Worm (Caenorhabditis elegans): ENCODE measurements around the gene F47C12.13.

The F47C12.13 gene

DNA sequence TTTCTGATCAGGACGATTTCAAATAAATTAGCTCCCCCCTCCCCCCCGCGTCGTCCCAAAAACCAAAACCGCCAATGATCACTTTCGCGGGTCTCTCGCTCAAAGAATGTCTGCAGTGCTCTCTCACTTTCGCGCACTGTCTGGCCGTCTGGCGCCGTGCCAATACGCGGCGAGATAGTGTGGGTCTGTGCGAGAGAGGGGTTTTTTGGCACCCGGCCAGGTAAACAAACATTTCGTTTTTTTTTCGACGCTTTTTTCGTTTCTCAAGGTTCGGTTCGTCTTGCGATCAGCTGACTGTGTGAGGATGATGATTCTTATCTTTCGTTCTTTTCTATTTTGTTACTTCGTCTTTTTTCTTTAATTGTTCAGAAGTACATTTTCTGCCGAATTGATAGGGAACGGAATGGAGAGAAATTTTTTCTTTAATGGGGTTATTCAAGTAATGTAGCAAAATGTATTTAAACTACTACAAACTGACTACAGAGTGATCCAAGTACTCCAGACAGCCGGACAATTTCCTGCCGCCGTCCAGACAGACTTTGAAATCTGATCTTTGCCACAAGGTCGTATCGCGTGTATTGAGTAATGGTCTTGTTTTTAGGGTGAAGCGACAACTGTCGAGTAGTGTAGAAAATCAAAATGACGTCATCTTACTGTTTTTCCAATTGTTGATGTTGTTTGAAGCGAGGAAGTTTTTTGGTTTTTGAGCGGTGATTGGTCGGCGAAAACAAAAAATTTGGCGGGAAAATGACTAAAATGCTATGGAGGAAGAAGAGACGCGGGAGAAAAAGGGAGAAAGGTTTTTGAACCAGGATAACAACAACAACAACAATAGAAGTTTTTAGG is 30.2 kb upstream of the F47C12.13 start (continued):
- TF ChIP-seq F23B12.7 (tag; optimal IDR thresholded peaks at IDR 0.05; ENCODE audit: insufficient read depth) (peak; percentile 66), lin-54 (GFP tag; optimal IDR thresholded peaks at IDR 0.05) (peak; percentile 33), lir-1 (GFP tag; conservative IDR thresholded peaks at IDR 0.05) (peak; percentile 66), egl-44 (GFP tag; IDR thresholded peaks at IDR 0.05) (0 out of 2 replicates have a peak, but pooled peaks have one; percentile 38), sdz-38 (tag; optimal IDR thresholded peaks at IDR 0.05) (no peak), ztf-22 (GFP tag; optimal IDR thresholded peaks at IDR 0.05) (peak; percentile 26), lsy-27 (tag; optimal IDR thresholded peaks at IDR 0.05; ENCODE audit: borderline replicate concordance, insufficient read depth) (no peak), F52B5.7 (tag; optimal IDR thresholded peaks at IDR 0.05) (peak; percentile 6), dox-1 (GFP tag; IDR thresholded peaks at IDR 0.05) (peak; percentile 64), aptf-2 (GFP tag; conservative IDR thresholded peaks at IDR 0.05) (no peak), snpc-1.1 (tag; optimal IDR thresholded peaks at IDR 0.05; ENCODE audit: insufficient read depth) (no peak), mes-4 (tag; optimal IDR thresholded peaks at IDR 0.05) (no peak), F22D6.2 (tag; optimal IDR thresholded peaks at IDR 0.05) (peak; percentile 32), tbx-9 (tag; optimal IDR thresholded peaks at IDR 0.05; ENCODE audit: borderline replicate concordance) (no peak), Y79H2A.3 (GFP tag; conservative IDR thresholded peaks at IDR 0.05) (no peak), tlf-1 (GFP tag; optimal IDR thresholded peaks at IDR 0.05) (peak; percentile 26), bed-1 (GFP tag; IDR thresholded peaks at IDR 0.05) (no peak), ztf-28 (GFP tag; IDR thresholded peaks at IDR 0.05) (no peak), zfh-2 (GFP tag; conservative IDR thresholded peaks at IDR 0.05) (peak; percentile 95), akir-1 (GFP tag; optimal IDR thresholded peaks at IDR 0.05) (no peak), lin-40 (tag; optimal IDR thresholded peaks at IDR 0.05) (peak; percentile 77), C06A6.2 (GFP tag; conservative IDR thresholded peaks at IDR 0.05) (peak; percentile 69; the same call in 1 of the 2 replicates), rcor-1 (GFP tag; IDR thresholded peaks at IDR 0.05) (0 out of 2 replicates have a peak, but pooled peaks have one; percentile 31), B0336.3 (GFP tag; IDR thresholded peaks at IDR 0.05) (peak; percentile 48; the same call in 1 of the 2 replicates), nhr-179 (tag; optimal IDR thresholded peaks at IDR 0.05) (no peak), ekl-4 (GFP tag; IDR thresholded peaks at IDR 0.05) (0 out of 2 replicates have a peak, but pooled peaks have one; percentile 41), hmg-1.2 (GFP tag; IDR thresholded peaks at IDR 0.05) (peak; percentile 88)

DNA sequence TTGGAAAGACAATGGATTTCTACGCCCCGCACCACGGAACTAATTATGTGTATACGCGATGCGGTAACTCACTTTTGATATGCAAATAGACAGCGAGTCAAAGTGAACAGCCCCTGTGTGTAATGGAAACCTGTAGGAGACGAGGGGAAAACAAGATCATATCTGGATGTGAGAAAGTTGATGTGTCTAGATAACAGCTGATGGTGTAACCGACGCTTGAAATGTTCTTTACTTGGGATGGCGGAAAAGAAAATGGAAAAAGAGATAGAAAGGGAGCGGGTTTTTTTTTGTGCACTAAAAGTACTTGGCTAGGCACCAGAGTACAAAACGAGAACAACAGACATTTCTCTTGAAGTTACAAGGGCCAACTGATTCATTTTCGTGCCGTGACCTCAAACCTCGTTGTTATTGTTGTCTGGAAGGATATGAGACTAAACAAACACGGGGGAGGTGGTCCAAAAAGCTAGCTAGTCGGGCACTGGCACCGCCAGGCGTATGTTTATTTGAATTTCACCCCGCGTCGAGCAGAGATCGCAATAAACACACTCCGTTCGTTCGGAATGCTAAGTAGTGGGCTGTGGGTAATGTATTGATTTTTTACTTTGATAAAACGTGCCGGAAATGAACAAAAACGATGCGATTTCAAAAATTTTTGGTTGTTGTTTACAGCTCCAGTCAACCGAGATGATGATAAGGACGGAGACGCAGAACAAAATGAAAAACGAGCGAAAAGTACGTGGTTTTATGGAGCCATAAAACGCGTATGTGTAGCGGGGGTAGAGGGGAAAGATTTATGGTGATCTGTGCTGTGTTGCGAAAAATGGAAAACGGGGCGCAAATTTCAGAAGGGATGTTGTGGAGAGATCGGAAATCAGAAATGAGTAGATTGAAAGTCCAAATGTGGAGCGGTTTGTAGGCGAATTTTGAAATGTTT is 27.9 kb upstream of the F47C12.13 start:
- TF ChIP-seq nhr-80 (tag; optimal IDR thresholded peaks at IDR 0.05) = peak; percentile 38
- no peak for TF ChIP-seq nfyb-1 (GFP tag; IDR thresholded peaks at IDR 0.05)
- no peak for TF ChIP-seq tbx-9 (tag; optimal IDR thresholded peaks at IDR 0.05; ENCODE audit: borderline replicate concordance)
- TF ChIP-seq cebp-1 (GFP tag; IDR thresholded peaks at IDR 0.05) = no peak
- peak; percentile 8 for TF ChIP-seq cebp-1 (tag; optimal IDR thresholded peaks at IDR 0.05)

ce11 chrIV:4019836-4020235 is 25.6 kb upstream of the F47C12.13 start:
- no peak for TF ChIP-seq tbx-9 (tag; optimal IDR thresholded peaks at IDR 0.05; ENCODE audit: borderline replicate concordance)
- TF ChIP-seq madf-8 (GFP tag; conservative IDR thresholded peaks at IDR 0.05) = no peak
- no peak for TF ChIP-seq snpc-3.4 (tag; optimal IDR thresholded peaks at IDR 0.05)
- peak; percentile 15 for TF ChIP-seq ztf-26 (tag; optimal IDR thresholded peaks at IDR 0.05)
- peak; percentile 56 for TF ChIP-seq atf-7 (tag; optimal IDR thresholded peaks at IDR 0.05)
- TF ChIP-seq F33H1.4 (GFP tag; IDR thresholded peaks at IDR 0.05) = no peak
- TF ChIP-seq chd-7 (tag; optimal IDR thresholded peaks at IDR 0.05) = peak; percentile 15
- TF ChIP-seq snpc-4 (GFP tag; optimal IDR thresholded peaks at IDR 0.05) = no peak
- peak in 1 of 4 experiments; percentile 29 for TF ChIP-seq snpc-4 (tag; optimal IDR thresholded peaks at IDR 0.05)
- peak; percentile 32; the same call in 1 of the 2 replicates for TF ChIP-seq rcor-1 (GFP tag; IDR thresholded peaks at IDR 0.05)
- TF ChIP-seq hmg-1.2 (GFP tag; IDR thresholded peaks at IDR 0.05) = peak; percentile 61; the same call in 1 of the 2 replicates
- no peak for TF ChIP-seq sptf-2 (GFP tag; optimal IDR thresholded peaks at IDR 0.05)
- no peak for TF ChIP-seq sdz-38 (tag; optimal IDR thresholded peaks at IDR 0.05)
- TF ChIP-seq F57A8.1 (GFP tag; optimal IDR thresholded peaks at IDR 0.05) = no peak
- TF ChIP-seq F39B2.1 (GFP tag; IDR thresholded peaks at IDR 0.05) = no peak
- TF ChIP-seq lin-54 (GFP tag; optimal IDR thresholded peaks at IDR 0.05) = peak; percentile 18
